Worm (Caenorhabditis elegans) whole organism, midembryonic: ENCODE data around the gene col-148.

Source experiments
- cog-1 ChIP-seq: sonication (generic microtip); optimal IDR thresholded peaks from 2 replicates; lab custom pipeline; 2016; ENCODE audit warnings: missing genetic modification characterization, missing compliant biosample characterization
- med-1 ChIP-seq: sonication (generic microtip); optimal IDR thresholded peaks from 2 replicates; lab custom pipeline; 2017; ENCODE audit warnings: missing genetic modification characterization, mild to moderate bottlenecking, missing compliant biosample characterization, antibody characterized with exemption, missing genetic modification reagents; ENCODE audit not compliant: insufficient read depth
- tab-1 ChIP-seq: fragments of 200-800 bp; sonication (Bioruptor generic); IDR thresholded peaks from 2 replicates; pipeline ENCODE4 v1.3.6; 2022; ENCODE audit warnings: missing genetic modification characterization, missing compliant biosample characterization
- ztf-23 ChIP-seq: fragments of 200-800 bp; sonication (Bioruptor generic); IDR thresholded peaks from 2 replicates; pipeline ENCODE4 v1.3.6; 2022; ENCODE audit warnings: missing genetic modification reagents, missing genetic modification characterization, missing compliant biosample characterization

- TF ChIP-seq ztf-23, result no peak
- TF ChIP-seq tab-1 (GFP tag; lab: Robert Waterston, UW), result 0 out of 2 replicates have a peak, but pooled peaks have one; percentile 46
- no peak for TF ChIP-seq cog-1 (tag; lab: Kevin White, UChicago)
- TF ChIP-seq med-1 (GFP tag; lab: Kevin White, UChicago), result no peak
These were observed 2.9 kb upstream of the col-148 start, which contains the start of gene fubl-1 for ce11 chrV:10238665-10239064.
